Worm (Caenorhabditis elegans) whole organism, early embryonic: ENCODE results near the gene ZK792.5.

Experiments
- B0310.2 ChIP-seq: sonication (generic microtip); optimal IDR thresholded peaks from 2 replicates; lab custom pipeline; 2016; ENCODE audit warnings: mild to moderate bottlenecking, missing genetic modification characterization, missing compliant biosample characterization
- F13C5.2 ChIP-seq: sonication (generic microtip); optimal IDR thresholded peaks from 2 replicates; lab custom pipeline; 2017; ENCODE audit warnings: mild to moderate bottlenecking, missing genetic modification characterization, inconsistent platforms, missing compliant biosample characterization
- aly-1 ChIP-seq: sonication (generic microtip); optimal IDR thresholded peaks from 2 replicates; lab custom pipeline; 2016; ENCODE audit warnings: missing genetic modification characterization, missing compliant biosample characterization
- ama-1 ChIP-seq: fragments of 150-350 bp; optimal IDR thresholded peaks from 2 replicates; lab custom pipeline; 2014
- ceh-13 ChIP-seq: fragments of 200-800 bp; sonication (Bioruptor generic); optimal IDR thresholded peaks from 2 replicates; lab custom pipeline; 2018; ENCODE audit warnings: mild to moderate bottlenecking, missing genetic modification characterization, missing compliant biosample characterization
- ceh-36 ChIP-seq: sonication (generic microtip); optimal IDR thresholded peaks from 2 replicates; lab custom pipeline; 2016; ENCODE audit warnings: missing genetic modification characterization, inconsistent platforms, missing compliant biosample characterization
- flt-1 ChIP-seq: fragments of 200-800 bp; sonication (Bioruptor generic); IDR thresholded peaks from 2 replicates; pipeline ENCODE4 v1.3.6; 2022; ENCODE audit warnings: missing genetic modification characterization, missing compliant biosample characterization
- hmg-4 ChIP-seq: fragments of 200-800 bp; sonication (Bioruptor generic); optimal IDR thresholded peaks from 2 replicates; lab custom pipeline; 2018; ENCODE audit warnings: mild to moderate bottlenecking, missing genetic modification characterization, missing compliant biosample characterization
- hnd-1 ChIP-seq: sonication (generic microtip); optimal IDR thresholded peaks from 2 replicates; lab custom pipeline; 2016; ENCODE audit warnings: missing genetic modification characterization, missing compliant biosample characterization
- pes-1 ChIP-seq: fragments of 200-800 bp; sonication (Bioruptor generic); IDR thresholded peaks from 2 replicates; pipeline ENCODE4 v1.3.6; 2022; ENCODE audit warnings: missing genetic modification reagents, missing genetic modification characterization, missing compliant biosample characterization
- scrt-1 ChIP-seq: fragments of 200-800 bp; sonication (Bioruptor generic); IDR thresholded peaks from 2 replicates; pipeline ENCODE4 v1.3.6; 2022; ENCODE audit warnings: missing genetic modification characterization, missing compliant biosample characterization
- tbx-11 ChIP-seq: fragments of 200-800 bp; sonication (Bioruptor generic); IDR thresholded peaks from 2 replicates; pipeline ENCODE4 v1.3.6; 2022; ENCODE audit warnings: missing genetic modification characterization, missing compliant biosample characterization
- tbx-37 ChIP-seq: fragments of 200-800 bp; sonication (Bioruptor generic); conservative IDR thresholded peaks from 2 replicates; pipeline ENCODE4 v1.3.6; 2022; ENCODE audit warnings: missing genetic modification reagents, missing genetic modification characterization, missing compliant biosample characterization
- tra-4 ChIP-seq: sonication (generic microtip); optimal IDR thresholded peaks from 2 replicates; lab custom pipeline; 2017; ENCODE audit warnings: missing genetic modification characterization, missing compliant biosample characterization

ce11 chrIV:11673543-11673942 is 14.4 kb downstream of the ZK792.5 start, which contains the start of gene inx-8:
- TF ChIP-seq F13C5.2 (tag; lab: Kevin White, UChicago) (no peak), tbx-11 (GFP tag; lab: Robert Waterston, UW) (no peak), ama-1 (lab: Kevin White, UChicago) (no peak), pes-1 (no peak), hmg-4 (GFP tag; lab: Kevin White, UChicago) (no peak), scrt-1 (GFP tag; lab: Robert Waterston, UW) (no peak), ceh-36 (no peak), tra-4 (tag; lab: Kevin White, UChicago) (no peak), ceh-13 (GFP tag; lab: Kevin White, UChicago) (no peak), hnd-1 (no peak), tbx-37 (no peak), B0310.2 (tag; lab: Kevin White, UChicago) (no peak), flt-1 (no peak), aly-1 (no peak)
